Fruit fly (Drosophila melanogaster): Measurements from ENCODE around the gene Wdr24.

The Wdr24 gene

DNA sequence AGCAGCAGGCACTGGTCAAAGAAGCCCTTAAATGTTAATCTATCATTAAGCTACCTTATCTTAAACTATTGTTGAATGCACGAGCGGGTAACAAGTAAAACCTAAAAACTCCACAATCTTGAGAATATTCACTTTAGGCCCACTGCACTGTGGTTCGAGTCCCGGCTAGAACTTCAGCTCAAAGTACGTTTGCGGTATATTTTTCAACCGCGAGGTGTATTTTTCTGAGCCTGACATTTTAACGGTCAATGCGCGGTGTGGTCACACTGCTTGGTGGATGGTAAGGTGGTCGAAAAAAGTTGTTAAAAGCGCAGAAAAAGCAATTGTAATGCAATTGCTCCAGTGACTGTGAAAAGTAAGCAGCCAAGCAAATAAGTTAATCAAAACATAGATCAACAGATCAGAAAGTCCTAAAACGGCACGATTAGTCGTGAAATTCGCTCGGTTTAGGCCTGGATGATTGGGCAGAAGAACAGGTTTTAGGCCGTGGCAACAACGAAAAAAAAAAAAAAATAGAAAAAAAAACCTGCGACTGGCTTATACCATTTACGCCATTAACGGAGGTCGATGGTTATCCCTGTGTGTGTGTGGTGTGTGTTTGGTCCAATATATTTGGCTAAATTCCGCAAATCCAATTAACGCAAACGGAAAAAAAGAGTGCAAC lies 19.2 kb downstream of the Wdr24 start, which contains the start of gene Kul (continued):
- TF ChIP-seq lov (optimal IDR thresholded peaks at IDR 0.05), result no peak
- TF ChIP-seq lov (GFP tag; IDR thresholded peaks at IDR 0.05), result no peak
- TF ChIP-seq CG17612 (GFP tag; IDR thresholded peaks at IDR 0.05), result no peak
- no peak for TF ChIP-seq Bdp1 (GFP tag; optimal IDR thresholded peaks at IDR 0.05)
- no peak for TF ChIP-seq CG6254 (GFP tag; optimal IDR thresholded peaks at IDR 0.05)
- no peak for TF ChIP-seq CG14860 (GFP tag; IDR thresholded peaks at IDR 0.05; ENCODE audit: partially characterized antibody)
- TF ChIP-seq Dip2 (GFP tag; IDR thresholded peaks at IDR 0.05), result no peak
- TF ChIP-seq PHDP (tag; optimal IDR thresholded peaks at IDR 0.05), result no peak
- TF ChIP-seq Aef1 (GFP tag; IDR thresholded peaks at IDR 0.05), result no peak
- no peak for TF ChIP-seq CG10431 (GFP tag; optimal IDR thresholded peaks at IDR 0.05)
- peak; percentile 87 for TF ChIP-seq gfzf (GFP tag; optimal IDR thresholded peaks at IDR 0.05)
- TF ChIP-seq CG17568 (GFP tag; optimal IDR thresholded peaks at IDR 0.05), result no peak
- TF ChIP-seq Fer3 (tag; optimal IDR thresholded peaks at IDR 0.05), result no peak
- TF ChIP-seq exex (tag; optimal IDR thresholded peaks at IDR 0.05), result no peak
- TF ChIP-seq row (GFP tag; IDR thresholded peaks at IDR 0.05), result peak; percentile 56; the same call in 2 of the 3 replicates
- peak; percentile 37 for TF ChIP-seq phol (tag; optimal IDR thresholded peaks at IDR 0.05)
- TF ChIP-seq CG15514 (GFP tag; optimal IDR thresholded peaks at IDR 0.05), result peak; percentile 45
- no peak for TF ChIP-seq kay (GFP tag; optimal IDR thresholded peaks at IDR 0.05)
- no peak for TF ChIP-seq CG10565 (GFP tag; optimal IDR thresholded peaks at IDR 0.05)
- TF ChIP-seq chif (GFP tag; optimal IDR thresholded peaks at IDR 0.05), result no peak
- TF ChIP-seq amos (GFP tag; IDR thresholded peaks at IDR 0.05; ENCODE audit: partially characterized antibody), result 0 out of 2 replicates have a peak, but pooled peaks have one; percentile 36
- no peak for TF ChIP-seq shn (GFP tag; optimal IDR thresholded peaks at IDR 0.05)
- TF ChIP-seq Fer2 (tag; optimal IDR thresholded peaks at IDR 0.05), result no peak
- TF ChIP-seq ttk (GFP tag; IDR thresholded peaks at IDR 0.05), result no peak
- no peak for TF ChIP-seq corto (GFP tag; optimal IDR thresholded peaks at IDR 0.05)
- TF ChIP-seq CkIIα-i1 (GFP tag; IDR thresholded peaks at IDR 0.05), result no peak
- peak; percentile 5 for TF ChIP-seq CG4617 (GFP tag; optimal IDR thresholded peaks at IDR 0.05; ENCODE audit: borderline replicate concordance)
- peak; percentile 45 for TF ChIP-seq Dref (GFP tag; IDR thresholded peaks at IDR 0.05)
- TF ChIP-seq CG12219 (GFP tag; optimal IDR thresholded peaks at IDR 0.05), result no peak
- TF ChIP-seq CG10959 (GFP tag; IDR thresholded peaks at IDR 0.05), result no peak
- TF ChIP-seq Deaf1 (tag; optimal IDR thresholded peaks at IDR 0.05), result no peak
- TF ChIP-seq pros (GFP tag; optimal IDR thresholded peaks at IDR 0.05), result no peak
- no peak for TF ChIP-seq Fer1 (GFP tag; optimal IDR thresholded peaks at IDR 0.05)
- no peak for TF ChIP-seq Lpt (GFP tag; optimal IDR thresholded peaks at IDR 0.05)
- no peak for TF ChIP-seq Hmx (GFP tag; optimal IDR thresholded peaks at IDR 0.05)
- no peak for TF ChIP-seq trh (GFP tag; optimal IDR thresholded peaks at IDR 0.05)
- TF ChIP-seq salm (tag; optimal IDR thresholded peaks at IDR 0.05), result no peak
- no peak for TF ChIP-seq grn (GFP tag; optimal IDR thresholded peaks at IDR 0.05)
- TF ChIP-seq Xrp1 (GFP tag; IDR thresholded peaks at IDR 0.05), result no peak
- TF ChIP-seq Rx (GFP tag; IDR thresholded peaks at IDR 0.05), result no peak
- no peak for TF ChIP-seq CG18764 (GFP tag; optimal IDR thresholded peaks at IDR 0.05)
- TF ChIP-seq jing (GFP tag; optimal IDR thresholded peaks at IDR 0.05), result no peak
- no peak for TF ChIP-seq CG10462 (GFP tag; optimal IDR thresholded peaks at IDR 0.05)
- TF ChIP-seq ase (GFP tag; IDR thresholded peaks at IDR 0.05), result no peak
- TF ChIP-seq Rfx (GFP tag; IDR thresholded peaks at IDR 0.05), result peak; percentile 67
- no peak for TF ChIP-seq Camta (GFP tag; optimal IDR thresholded peaks at IDR 0.05)
- TF ChIP-seq abd-A (tag; optimal IDR thresholded peaks at IDR 0.05), result no peak
- TF ChIP-seq wor (GFP tag; IDR thresholded peaks at IDR 0.05), result no peak
- TF ChIP-seq CG3995 (GFP tag; optimal IDR thresholded peaks at IDR 0.05), result peak; percentile 9
- TF ChIP-seq p53 (GFP tag; optimal IDR thresholded peaks at IDR 0.05), result no peak
- TF ChIP-seq CG12236 (GFP tag; optimal IDR thresholded peaks at IDR 0.05), result no peak
